Fruit fly (Drosophila melanogaster) whole organism, embryonic: ENCODE measurements around the gene dhd.

Experiments used
- BtbVII ChIP-seq: fragments of 200-800 bp; sonication (Bioruptor generic); optimal IDR thresholded peaks from 3 replicates; lab custom pipeline; 2017; ENCODE audit warnings: missing biosample characterization, mild to moderate bottlenecking, missing genetic modification characterization
- CG11247 ChIP-seq: fragments of 200-800 bp; sonication (Bioruptor generic); IDR thresholded peaks from 2 replicates; pipeline ENCODE4 v1.3.6; 2022; ENCODE audit warnings: missing biosample characterization, missing genetic modification characterization
- CG11696 ChIP-seq: fragments of 200-800 bp; sonication (Bioruptor generic); IDR thresholded peaks from 2 replicates; pipeline ENCODE4 v1.3.6; 2022; ENCODE audit warnings: missing biosample characterization, missing genetic modification characterization
- CG11723 ChIP-seq: fragments of 200-800 bp; sonication (Bioruptor generic); optimal IDR thresholded peaks from 2 replicates; lab custom pipeline; 2017; ENCODE audit warnings: missing biosample characterization, mild to moderate bottlenecking, missing genetic modification characterization
- CG12659 ChIP-seq: fragments of 200-800 bp; sonication (Bioruptor generic); optimal IDR thresholded peaks from 3 replicates; lab custom pipeline; 2017; ENCODE audit warnings: mild to moderate bottlenecking, missing biosample characterization, missing genetic modification reagents, missing genetic modification characterization
- CG13123 ChIP-seq: fragments of 200-800 bp; sonication (Bioruptor generic); optimal IDR thresholded peaks from 2 replicates; lab custom pipeline; 2016; ENCODE audit warnings: missing biosample characterization, missing genetic modification characterization
- CG13424 ChIP-seq: fragments of 200-800 bp; sonication (Bioruptor generic); optimal IDR thresholded peaks from 2 replicates; lab custom pipeline; 2019; ENCODE audit warnings: missing biosample characterization, mild to moderate bottlenecking, missing genetic modification characterization, moderate library complexity
- CG13894 ChIP-seq: fragments of 200-800 bp; sonication (Bioruptor generic); optimal IDR thresholded peaks from 3 replicates; lab custom pipeline; 2018; ENCODE audit warnings: missing biosample characterization, mild to moderate bottlenecking, missing genetic modification characterization, moderate library complexity
- CG15073 ChIP-seq: fragments of 200-800 bp; sonication (Bioruptor generic); optimal IDR thresholded peaks from 2 replicates; lab custom pipeline; 2016; ENCODE audit warnings: missing biosample characterization, missing genetic modification characterization
- CG15269 ChIP-seq: fragments of 200-800 bp; sonication (Bioruptor generic); optimal IDR thresholded peaks from 2 replicates; lab custom pipeline; 2018; ENCODE audit warnings: missing biosample characterization, mild to moderate bottlenecking, missing genetic modification characterization, moderate library complexity
- CG15514 ChIP-seq: fragments of 200-800 bp; sonication (Bioruptor generic); optimal IDR thresholded peaks from 3 replicates; lab custom pipeline; 2017; ENCODE audit warnings: missing biosample characterization, missing genetic modification characterization, mild to moderate bottlenecking, moderate library complexity, missing genetic modification reagents
- CG15696 ChIP-seq: fragments of 200-800 bp; sonication (Bioruptor generic); optimal IDR thresholded peaks from 2 replicates; lab custom pipeline; 2019; ENCODE audit warnings: missing biosample characterization, mild to moderate bottlenecking, missing genetic modification characterization, moderate library complexity
- CG2712 ChIP-seq: fragments of 200-800 bp; optimal IDR thresholded peaks from 3 replicates; lab custom pipeline; 2019; ENCODE audit warnings: missing biosample characterization, mild to moderate bottlenecking, missing genetic modification characterization, moderate library complexity
- CG30020 ChIP-seq: fragments of 200-800 bp; optimal IDR thresholded peaks from 2 replicates; lab custom pipeline; 2019; ENCODE audit warnings: missing biosample characterization, mild to moderate bottlenecking, missing genetic modification characterization, moderate library complexity
- CG30403 ChIP-seq: fragments of 200-800 bp; sonication (Bioruptor generic); optimal IDR thresholded peaks from 3 replicates; lab custom pipeline; 2016; ENCODE audit warnings: missing biosample characterization, missing genetic modification characterization
- CG31365 ChIP-seq: fragments of 200-800 bp; sonication (Bioruptor generic); optimal IDR thresholded peaks from 2 replicates; lab custom pipeline; 2018; ENCODE audit warnings: missing biosample characterization, mild to moderate bottlenecking, missing genetic modification characterization
- CG31441 ChIP-seq: fragments of 200-800 bp; sonication (Bioruptor generic); IDR thresholded peaks from 2 replicates; pipeline ENCODE4 v1.3.6; 2022; ENCODE audit warnings: missing biosample characterization, missing genetic modification characterization
- CG3407 ChIP-seq: fragments of 200-800 bp; sonication (Bioruptor generic); optimal IDR thresholded peaks from 2 replicates; lab custom pipeline; 2018; ENCODE audit warnings: missing biosample characterization, mild to moderate bottlenecking, missing genetic modification characterization
- CG4328 ChIP-seq: fragments of 200-800 bp; sonication (Bioruptor generic); optimal IDR thresholded peaks from 3 replicates; lab custom pipeline; 2017; ENCODE audit warnings: missing biosample characterization, missing genetic modification reagents, missing genetic modification characterization
- CG5245 ChIP-seq: fragments of 200-800 bp; sonication (Bioruptor generic); optimal IDR thresholded peaks from 3 replicates; lab custom pipeline; 2016; ENCODE audit warnings: missing biosample characterization, missing genetic modification characterization
- CG6175 ChIP-seq: fragments of 200-800 bp; sonication (Bioruptor generic); IDR thresholded peaks from 3 replicates; pipeline ENCODE4 v1.3.6; 2022; ENCODE audit warnings: missing biosample characterization, missing genetic modification characterization
- CG6683 ChIP-seq: fragments of 200-800 bp; sonication (Bioruptor generic); optimal IDR thresholded peaks from 2 replicates; lab custom pipeline; 2017; ENCODE audit warnings: missing biosample characterization, mild to moderate bottlenecking, missing genetic modification characterization, missing genetic modification reagents
- CG6765 ChIP-seq: fragments of 200-800 bp; sonication (Bioruptor generic); optimal IDR thresholded peaks from 3 replicates; lab custom pipeline; 2017; ENCODE audit warnings: missing biosample characterization, mild to moderate bottlenecking, missing genetic modification characterization
- CG7556 ChIP-seq: fragments of 200-800 bp; sonication (Bioruptor generic); optimal IDR thresholded peaks from 2 replicates; lab custom pipeline; 2017; ENCODE audit warnings: missing biosample characterization, mild to moderate bottlenecking, missing genetic modification characterization
- CG8089 ChIP-seq: fragments of 200-800 bp; sonication (Bioruptor generic); optimal IDR thresholded peaks from 3 replicates; lab custom pipeline; 2016; ENCODE audit warnings: missing biosample characterization, missing genetic modification characterization
- CG8924 ChIP-seq: fragments of 200-800 bp; optimal IDR thresholded peaks from 3 replicates; lab custom pipeline; 2019; ENCODE audit warnings: missing biosample characterization, mild to moderate bottlenecking, missing genetic modification characterization, moderate library complexity
- CG9876 ChIP-seq: fragments of 200-800 bp; sonication (Bioruptor generic); optimal IDR thresholded peaks from 2 replicates; lab custom pipeline; 2016; ENCODE audit warnings: missing biosample characterization, missing genetic modification characterization
- E2f2 ChIP-seq: fragments of 200-800 bp; sonication (Bioruptor generic); IDR thresholded peaks from 2 replicates; pipeline ENCODE4 v1.3.6; 2022; ENCODE audit warnings: missing biosample characterization, missing genetic modification characterization
- Ets97D ChIP-seq: fragments of 200-800 bp; sonication (Bioruptor generic); optimal IDR thresholded peaks from 3 replicates; lab custom pipeline; 2016; ENCODE audit warnings: missing biosample characterization, missing genetic modification characterization
- Jarid2 ChIP-seq: fragments of 200-800 bp; sonication (Bioruptor generic); optimal IDR thresholded peaks from 3 replicates; lab custom pipeline; 2017; ENCODE audit warnings: mild to moderate bottlenecking, missing biosample characterization, missing genetic modification reagents, missing genetic modification characterization
- Lpt ChIP-seq: fragments of >200 bp; optimal IDR thresholded peaks from 2 replicates; lab custom pipeline; 2018; ENCODE audit warnings: missing biosample characterization, missing genetic modification characterization
- MBD-R2 ChIP-seq: fragments of 200-800 bp; sonication (Bioruptor generic); IDR thresholded peaks from 2 replicates; pipeline ENCODE4 v1.3.6; 2022; ENCODE audit warnings: missing biosample characterization, missing genetic modification characterization
- Max ChIP-seq: fragments of 200-800 bp; sonication (Bioruptor generic); optimal IDR thresholded peaks from 2 replicates; lab custom pipeline; 2016; ENCODE audit warnings: missing biosample characterization, mild to moderate bottlenecking, missing genetic modification characterization
- Nf-YC ChIP-seq: fragments of 200-800 bp; optimal IDR thresholded peaks from 3 replicates; lab custom pipeline; 2019; ENCODE audit warnings: missing biosample characterization, mild to moderate bottlenecking, missing genetic modification characterization, moderate library complexity
- Ptx1 ChIP-seq: fragments of 200-800 bp; sonication (Bioruptor generic); IDR thresholded peaks from 2 replicates; pipeline ENCODE4 v1.3.6; 2022; ENCODE audit warnings: missing biosample characterization, missing genetic modification characterization
- Sry-δ ChIP-seq: fragments of 200-800 bp; sonication (Bioruptor generic); optimal IDR thresholded peaks from 2 replicates; lab custom pipeline; 2016; ENCODE audit warnings: missing biosample characterization, missing genetic modification characterization
- bbx ChIP-seq: fragments of 200-800 bp; sonication (Bioruptor generic); IDR thresholded peaks from 2 replicates; pipeline ENCODE4 v1.3.6; 2022; ENCODE audit warnings: missing biosample characterization, missing genetic modification characterization; ENCODE audit not compliant: partially characterized antibody
- cato ChIP-seq: fragments of 200-800 bp; sonication (Bioruptor generic); optimal IDR thresholded peaks from 2 replicates; lab custom pipeline; 2016; ENCODE audit warnings: missing biosample characterization, missing genetic modification characterization, borderline replicate concordance
- cwo ChIP-seq: fragments of 200-800 bp; sonication (Bioruptor generic); optimal IDR thresholded peaks from 3 replicates; lab custom pipeline; 2017; ENCODE audit warnings: missing biosample characterization, missing genetic modification characterization, mild to moderate bottlenecking, moderate library complexity, missing genetic modification reagents
- ewg ChIP-seq: fragments of 200-800 bp; sonication (Bioruptor generic); optimal IDR thresholded peaks from 3 replicates; lab custom pipeline; 2017; ENCODE audit warnings: mild to moderate bottlenecking, missing biosample characterization, missing genetic modification reagents, missing genetic modification characterization
- grau ChIP-seq: fragments of 200-800 bp; optimal IDR thresholded peaks from 3 replicates; lab custom pipeline; 2019; ENCODE audit warnings: missing biosample characterization, mild to moderate bottlenecking, missing genetic modification characterization, moderate library complexity
- ind ChIP-seq: fragments of 200-800 bp; sonication (Bioruptor generic); optimal IDR thresholded peaks from 3 replicates; lab custom pipeline; 2016; ENCODE audit warnings: missing biosample characterization, missing genetic modification characterization
- mirr ChIP-seq: fragments of 200-800 bp; sonication (Bioruptor generic); optimal IDR thresholded peaks from 3 replicates; lab custom pipeline; 2018; ENCODE audit warnings: missing biosample characterization, mild to moderate bottlenecking, missing genetic modification characterization
- onecut ChIP-seq: fragments of 200-800 bp; sonication (Bioruptor generic); IDR thresholded peaks from 2 replicates; pipeline ENCODE4 v1.3.6; 2022; ENCODE audit warnings: missing biosample characterization, missing genetic modification characterization
- org-1 ChIP-seq: fragments of 200-800 bp; sonication (Bioruptor generic); optimal IDR thresholded peaks from 2 replicates; lab custom pipeline; 2017; ENCODE audit warnings: missing biosample characterization, missing genetic modification characterization
- p53 ChIP-seq: fragments of 200-800 bp; sonication (Bioruptor generic); optimal IDR thresholded peaks from 2 replicates; lab custom pipeline; 2016; ENCODE audit warnings: missing biosample characterization, missing genetic modification characterization
- rib ChIP-seq: fragments of 200-800 bp; sonication (Bioruptor generic); IDR thresholded peaks from 2 replicates; pipeline ENCODE4 v1.3.6; 2022; ENCODE audit warnings: missing biosample characterization, missing genetic modification characterization
- sd ChIP-seq: fragments of 200-800 bp; sonication (Bioruptor generic); optimal IDR thresholded peaks from 3 replicates; lab custom pipeline; 2018; ENCODE audit warnings: missing biosample characterization, mild to moderate bottlenecking, missing genetic modification characterization, moderate library complexity
- slbo ChIP-seq: fragments of 200-800 bp; sonication (Bioruptor generic); IDR thresholded peaks from 2 replicates; pipeline ENCODE4 v1.3.6; 2022; ENCODE audit warnings: missing biosample characterization, missing genetic modification characterization
- sr ChIP-seq: fragments of 200-800 bp; sonication (Bioruptor generic); IDR thresholded peaks from 3 replicates; pipeline ENCODE4 v1.3.6; 2022; ENCODE audit warnings: missing biosample characterization, missing genetic modification characterization
- zfh2 ChIP-seq: fragments of 200-800 bp; sonication (Bioruptor generic); optimal IDR thresholded peaks from 2 replicates; lab custom pipeline; 2016; ENCODE audit warnings: missing biosample characterization, missing genetic modification characterization

dhd gene

dm6 chrX:5336722-5337121, 24.8 kb downstream of the dhd start (continued):
- no peak for TF ChIP-seq CG3407 (GFP tag; lab: Kevin White, UChicago)
- peak; percentile 40 for TF ChIP-seq CG12659 (GFP tag; lab: Kevin White, UChicago)
- TF ChIP-seq ewg (GFP tag; lab: Kevin White, UChicago): peak; percentile 13
- 0 out of 2 replicates have a peak, but pooled peaks have one; percentile 14 for TF ChIP-seq CG11696 (GFP tag; lab: Robert Waterston, UW)
- no peak for TF ChIP-seq CG11723 (GFP tag; lab: Kevin White, UChicago)
- TF ChIP-seq CG6175: no peak
- TF ChIP-seq CG4328: peak; percentile 5
- TF ChIP-seq CG5245 (GFP tag; lab: Kevin White, UChicago): no peak
- TF ChIP-seq Lpt (GFP tag; lab: Kevin White, UChicago): no peak
- TF ChIP-seq CG15514 (GFP tag; lab: Kevin White, UChicago): peak; percentile 27
- peak; percentile 61 for TF ChIP-seq CG7556 (GFP tag; lab: Kevin White, UChicago)
- TF ChIP-seq slbo (GFP tag; lab: Robert Waterston, UW): peak; percentile 51
- no peak for TF ChIP-seq p53 (GFP tag; lab: Kevin White, UChicago)
- no peak for TF ChIP-seq sr (GFP tag; lab: Robert Waterston, UW)
- peak; percentile 48; the same call in 1 of the 2 replicates for TF ChIP-seq CG31441 (GFP tag; lab: Robert Waterston, UW)
- peak; percentile 52 for TF ChIP-seq CG13424 (tag; lab: Kevin White, UChicago)
- TF ChIP-seq sd: no peak
- no peak for TF ChIP-seq Sry-δ (GFP tag; lab: Kevin White, UChicago)
- TF ChIP-seq CG31365 (tag; lab: Kevin White, UChicago): peak; percentile 28
- peak; percentile 29 for TF ChIP-seq CG30403
- TF ChIP-seq grau (tag; lab: Kevin White, UChicago): peak; percentile 64
- no peak for TF ChIP-seq Ets97D
- TF ChIP-seq ind (GFP tag; lab: Kevin White, UChicago): peak; percentile 36
- peak; percentile 13 for TF ChIP-seq CG6765 (GFP tag; lab: Kevin White, UChicago)
- TF ChIP-seq bbx (GFP tag; lab: Robert Waterston, UW): no peak
- TF ChIP-seq Nf-YC: peak; percentile 16
- TF ChIP-seq CG11247 (GFP tag; lab: Robert Waterston, UW): no peak
- TF ChIP-seq mirr (GFP tag; lab: Kevin White, UChicago): peak; percentile 30
- no peak for TF ChIP-seq CG15073
- no peak for TF ChIP-seq Max (GFP tag; lab: Kevin White, UChicago)
- peak; percentile 42 for TF ChIP-seq CG8924 (tag; lab: Kevin White, UChicago)
- TF ChIP-seq CG2712 (tag; lab: Kevin White, UChicago): peak; percentile 20
- TF ChIP-seq CG30020 (tag; lab: Kevin White, UChicago): no peak
- peak; percentile 35 for TF ChIP-seq zfh2 (GFP tag; lab: Kevin White, UChicago)
- no peak for TF ChIP-seq CG13123 (GFP tag; lab: Kevin White, UChicago)
- TF ChIP-seq org-1 (GFP tag; lab: Kevin White, UChicago): peak; percentile 32
- peak; percentile 22; the same call in 1 of the 2 replicates for TF ChIP-seq Ptx1 (GFP tag; lab: Robert Waterston, UW)
- no peak for TF ChIP-seq CG8089 (GFP tag; lab: Kevin White, UChicago)
- no peak for TF ChIP-seq CG9876 (GFP tag; lab: Kevin White, UChicago)
- peak; percentile 56 for TF ChIP-seq cwo (GFP tag; lab: Kevin White, UChicago)
- TF ChIP-seq CG6683 (GFP tag; lab: Kevin White, UChicago): peak; percentile 13
- TF ChIP-seq Jarid2 (GFP tag; lab: Kevin White, UChicago): no peak
- TF ChIP-seq CG15269: peak; percentile 58
- peak; percentile 32 for TF ChIP-seq BtbVII (GFP tag; lab: Kevin White, UChicago)
- no peak for TF ChIP-seq MBD-R2 (GFP tag; lab: Robert Waterston, UW)
- peak; percentile 26; the same call in 1 of the 2 replicates for TF ChIP-seq E2f2 (GFP tag; lab: Robert Waterston, UW)
- no peak for TF ChIP-seq cato (GFP tag; lab: Kevin White, UChicago)
- TF ChIP-seq rib: no peak
- no peak for TF ChIP-seq CG15696 (tag; lab: Kevin White, UChicago)
- 0 out of 2 replicates have a peak, but pooled peaks have one; percentile 27 for TF ChIP-seq onecut
- peak; percentile 7 for TF ChIP-seq CG13894 (tag; lab: Kevin White, UChicago)
